Fruit fly (Drosophila melanogaster) whole organism, embryonic: ENCODE measurements around the gene LIMK1.

Experiments used
- Antp ChIP-seq: fragments of 200-800 bp; sonication (Bioruptor generic); optimal IDR thresholded peaks from 3 replicates; lab custom pipeline; 2016; ENCODE audit warnings: missing biosample characterization, missing genetic modification characterization
- Atf6 ChIP-seq: fragments of 200-800 bp; sonication (Bioruptor generic); IDR thresholded peaks from 2 replicates; pipeline ENCODE4 v1.3.6; 2022; ENCODE audit warnings: missing biosample characterization, missing genetic modification characterization
- CG10366 ChIP-seq: fragments of 200-800 bp; sonication (Bioruptor generic); IDR thresholded peaks from 2 replicates; pipeline ENCODE4 v1.3.6; 2022; ENCODE audit warnings: missing biosample characterization, missing genetic modification characterization
- CG10431 ChIP-seq: fragments of 200-800 bp; sonication (Bioruptor generic); optimal IDR thresholded peaks from 3 replicates; lab custom pipeline; 2018; ENCODE audit warnings: missing biosample characterization, mild to moderate bottlenecking, missing genetic modification characterization
- CG1233 ChIP-seq: fragments of 200-800 bp; sonication (Bioruptor generic); optimal IDR thresholded peaks from 4 replicates; lab custom pipeline; 2018; ENCODE audit warnings: missing biosample characterization, mild to moderate bottlenecking, missing genetic modification characterization
- CG13123 ChIP-seq: fragments of 200-800 bp; sonication (Bioruptor generic); optimal IDR thresholded peaks from 2 replicates; lab custom pipeline; 2016; ENCODE audit warnings: missing biosample characterization, missing genetic modification characterization
- CG14441 ChIP-seq: fragments of 200-800 bp; sonication (Bioruptor generic); IDR thresholded peaks from 2 replicates; pipeline ENCODE4 v1.3.6; 2022; ENCODE audit warnings: missing biosample characterization, missing genetic modification characterization
- CG14965 ChIP-seq: fragments of 200-800 bp; sonication (Bioruptor generic); optimal IDR thresholded peaks from 2 replicates; lab custom pipeline; 2016; ENCODE audit warnings: missing biosample characterization, missing genetic modification characterization, borderline replicate concordance
- CG1602 ChIP-seq: fragments of 200-800 bp; sonication (Bioruptor generic); optimal IDR thresholded peaks from 3 replicates; lab custom pipeline; 2016; ENCODE audit warnings: missing biosample characterization, missing genetic modification characterization
- CG17328 ChIP-seq: fragments of 200-800 bp; sonication (Bioruptor generic); IDR thresholded peaks from 2 replicates; pipeline ENCODE4 v1.3.6; 2022; ENCODE audit warnings: missing biosample characterization, missing genetic modification characterization
- CG17568 ChIP-seq: fragments of 200-800 bp; sonication (Bioruptor generic); optimal IDR thresholded peaks from 2 replicates; lab custom pipeline; 2018; ENCODE audit warnings: missing biosample characterization, mild to moderate bottlenecking, missing genetic modification characterization, moderate library complexity
- CG3065 ChIP-seq: fragments of 200-800 bp; sonication (Bioruptor generic); optimal IDR thresholded peaks from 2 replicates; lab custom pipeline; 2016; ENCODE audit warnings: missing biosample characterization, missing genetic modification characterization
- CG31441 ChIP-seq: fragments of 200-800 bp; sonication (Bioruptor generic); IDR thresholded peaks from 2 replicates; pipeline ENCODE4 v1.3.6; 2022; ENCODE audit warnings: missing biosample characterization, missing genetic modification characterization
- CG3407 ChIP-seq: fragments of 200-800 bp; sonication (Bioruptor generic); optimal IDR thresholded peaks from 2 replicates; lab custom pipeline; 2018; ENCODE audit warnings: missing biosample characterization, mild to moderate bottlenecking, missing genetic modification characterization
- CG4424 ChIP-seq: fragments of 200-800 bp; sonication (Bioruptor generic); optimal IDR thresholded peaks from 3 replicates; lab custom pipeline; 2016; ENCODE audit warnings: missing biosample characterization, missing genetic modification characterization
- CG4730 ChIP-seq: fragments of 200-800 bp; sonication (Bioruptor generic); IDR thresholded peaks from 2 replicates; pipeline ENCODE4 v1.3.6; 2022; ENCODE audit warnings: missing biosample characterization, missing genetic modification characterization
- CG5245 ChIP-seq: fragments of 200-800 bp; sonication (Bioruptor generic); optimal IDR thresholded peaks from 3 replicates; lab custom pipeline; 2016; ENCODE audit warnings: missing biosample characterization, missing genetic modification characterization
- CG7745 ChIP-seq: fragments of 200-800 bp; sonication (Bioruptor generic); optimal IDR thresholded peaks from 2 replicates; lab custom pipeline; 2018; ENCODE audit warnings: missing biosample characterization, mild to moderate bottlenecking, missing genetic modification characterization, moderate library complexity
- CG7839 ChIP-seq: fragments of 200-800 bp; sonication (Bioruptor generic); optimal IDR thresholded peaks from 3 replicates; lab custom pipeline; 2018; ENCODE audit warnings: missing biosample characterization, mild to moderate bottlenecking, missing genetic modification characterization, moderate library complexity
- CG9876 ChIP-seq: fragments of 200-800 bp; sonication (Bioruptor generic); optimal IDR thresholded peaks from 2 replicates; lab custom pipeline; 2016; ENCODE audit warnings: missing biosample characterization, missing genetic modification characterization
- CG9932 ChIP-seq: fragments of 200-800 bp; sonication (Bioruptor generic); IDR thresholded peaks from 2 replicates; pipeline ENCODE4 v1.3.6; 2022; ENCODE audit warnings: missing biosample characterization, missing genetic modification characterization
- Camta ChIP-seq: fragments of 200-800 bp; sonication (Bioruptor generic); optimal IDR thresholded peaks from 2 replicates; lab custom pipeline; 2016; ENCODE audit warnings: missing biosample characterization, missing genetic modification characterization
- CrebB ChIP-seq: fragments of 200-800 bp; sonication (Bioruptor generic); optimal IDR thresholded peaks from 3 replicates; lab custom pipeline; 2018; ENCODE audit warnings: missing biosample characterization, mild to moderate bottlenecking, missing genetic modification characterization
- Dip2 ChIP-seq: fragments of 200-800 bp; sonication (Bioruptor generic); IDR thresholded peaks from 2 replicates; pipeline ENCODE4 v1.3.6; 2022; ENCODE audit warnings: missing biosample characterization, missing genetic modification characterization
- Dll ChIP-seq: fragments of 200-800 bp; sonication (Bioruptor generic); IDR thresholded peaks from 4 replicates; pipeline ENCODE4 v1.3.6; 2022; ENCODE audit warnings: missing biosample characterization, missing genetic modification characterization; ENCODE audit not compliant: partially characterized antibody
- Fer1 ChIP-seq: fragments of 200-800 bp; sonication (Bioruptor generic); optimal IDR thresholded peaks from 2 replicates; lab custom pipeline; 2017; ENCODE audit warnings: missing biosample characterization, mild to moderate bottlenecking, missing genetic modification characterization
- Mrtf ChIP-seq: fragments of 200-800 bp; sonication (Bioruptor generic); IDR thresholded peaks from 3 replicates; pipeline ENCODE4 v1.3.6; 2022; ENCODE audit warnings: missing biosample characterization, missing genetic modification characterization
- NfI ChIP-seq: fragments of 200-800 bp; sonication (Bioruptor generic); optimal IDR thresholded peaks from 3 replicates; lab custom pipeline; 2018; ENCODE audit warnings: missing biosample characterization, mild to moderate bottlenecking, missing genetic modification characterization, moderate library complexity
- Pdp1 ChIP-seq, 2 experiments: fragments of 200-800 bp; sonication (Bioruptor generic); optimal IDR thresholded peaks; 3 replicates each; lab custom pipeline; 2016; ENCODE audit warnings: missing biosample characterization in 2 of 2, missing genetic modification characterization in 2 of 2, mild to moderate bottlenecking in 1 of 2, moderate library complexity in 1 of 2
- Ravus ChIP-seq: fragments of 200-800 bp; sonication (Bioruptor generic); IDR thresholded peaks from 2 replicates; pipeline ENCODE4 v1.3.6; 2022; ENCODE audit warnings: missing biosample characterization, missing genetic modification characterization
- Sox100B ChIP-seq: fragments of 200-800 bp; sonication (Bioruptor generic); optimal IDR thresholded peaks from 3 replicates; lab custom pipeline; 2018; ENCODE audit warnings: missing biosample characterization, mild to moderate bottlenecking, missing genetic modification characterization
- Stat92E ChIP-seq, 3 experiments: fragments of >200 bp in 2 of 3; fragments of 200-800 bp in 1 of 3; sonication (Bioruptor generic) in 1 of 3; optimal IDR thresholded peaks; 2 replicates each; lab custom pipeline; 2017 to 2019; ENCODE audit warnings: missing biosample characterization in 3 of 3, missing genetic modification characterization in 3 of 3, mild to moderate bottlenecking in 1 of 3, moderate library complexity in 1 of 3
- TFAM ChIP-seq: fragments of 200-800 bp; sonication (Bioruptor generic); optimal IDR thresholded peaks from 2 replicates; lab custom pipeline; 2017; ENCODE audit warnings: missing biosample characterization, missing genetic modification characterization, inconsistent platforms
- Xbp1 ChIP-seq: fragments of 200-800 bp; sonication (Bioruptor generic); optimal IDR thresholded peaks from 3 replicates; lab custom pipeline; 2016; ENCODE audit warnings: missing biosample characterization, mild to moderate bottlenecking, missing genetic modification characterization
- cg ChIP-seq: fragments of 200-800 bp; sonication (Bioruptor generic); optimal IDR thresholded peaks from 3 replicates; lab custom pipeline; 2019; ENCODE audit warnings: missing biosample characterization, mild to moderate bottlenecking, missing genetic modification characterization, moderate library complexity
- grn ChIP-seq: fragments of 200-800 bp; sonication (Bioruptor generic); optimal IDR thresholded peaks from 3 replicates; lab custom pipeline; 2017; ENCODE audit warnings: missing biosample characterization, missing genetic modification characterization
- hkb ChIP-seq, 2 experiments: fragments of 200-800 bp in 1 of 2; fragments of >200 bp in 1 of 2; sonication (Bioruptor generic) in 1 of 2; IDR thresholded peaks in 1 of 2; optimal IDR thresholded peaks in 1 of 2; 2 replicates each; pipeline versions ENCODE4 v1.3.6 to Lab custom; 2017 to 2022; ENCODE audit warnings: missing biosample characterization in 1 of 2, missing genetic modification characterization in 1 of 2
- hth ChIP-seq: fragments of >200 bp; optimal IDR thresholded peaks from 2 replicates; lab custom pipeline; 2017; ENCODE audit warnings: inconsistent platforms
- nerfin-2 ChIP-seq: fragments of 200-800 bp; sonication (Bioruptor generic); IDR thresholded peaks from 2 replicates; pipeline ENCODE4 v1.3.6; 2022; ENCODE audit warnings: missing biosample characterization, missing genetic modification characterization; ENCODE audit not compliant: partially characterized antibody
- nom ChIP-seq: fragments of 200-800 bp; sonication (Bioruptor generic); optimal IDR thresholded peaks from 2 replicates; lab custom pipeline; 2017; ENCODE audit warnings: missing biosample characterization, missing genetic modification characterization, mild to moderate bottlenecking, moderate library complexity, missing genetic modification reagents
- odd ChIP-seq: fragments of 200-800 bp; sonication (Bioruptor generic); optimal IDR thresholded peaks from 2 replicates; lab custom pipeline; 2017; ENCODE audit warnings: missing biosample characterization, mild to moderate bottlenecking, missing genetic modification characterization
- sc ChIP-seq, 3 experiments: fragments of >200 bp in 2 of 3; fragments of 200-800 bp in 1 of 3; sonication (Bioruptor generic) in 1 of 3; optimal IDR thresholded peaks; 2 replicates in 2 of 3; 3 replicates in 1 of 3; lab custom pipeline; 2017; ENCODE audit warnings: mild to moderate bottlenecking in 1 of 3, missing biosample characterization in 1 of 3, missing genetic modification characterization in 1 of 3, missing genetic modification reagents in 1 of 3
- so ChIP-seq: fragments of 200-800 bp; sonication (Bioruptor generic); IDR thresholded peaks from 3 replicates; pipeline ENCODE4 v1.3.6; 2022; ENCODE audit warnings: missing biosample characterization, missing genetic modification characterization
- tap ChIP-seq: fragments of 200-800 bp; optimal IDR thresholded peaks from 3 replicates; lab custom pipeline; 2019; ENCODE audit warnings: missing biosample characterization, mild to moderate bottlenecking, missing genetic modification characterization, moderate library complexity
- tna ChIP-seq: fragments of 200-800 bp; sonication (Bioruptor generic); IDR thresholded peaks from 2 replicates; pipeline ENCODE4 v1.3.6; 2022; ENCODE audit warnings: missing biosample characterization, missing genetic modification characterization; ENCODE audit not compliant: partially characterized antibody
- twi ChIP-seq: fragments of 200-800 bp; optimal IDR thresholded peaks from 2 replicates; lab custom pipeline; 2019; ENCODE audit warnings: missing biosample characterization, mild to moderate bottlenecking, missing genetic modification characterization, moderate library complexity
- tx ChIP-seq: fragments of 200-800 bp; sonication (Bioruptor generic); optimal IDR thresholded peaks from 2 replicates; lab custom pipeline; 2016; ENCODE audit warnings: missing biosample characterization, missing genetic modification characterization

LIMK1 gene

dm6 chrX:12582984-12583869 lies 8.8 kb downstream of the LIMK1 start, which contains the start of gene Pits:
Gene Pits, minus strand, starts transcription at chrX:12583193.
- TF ChIP-seq tna (GFP tag; lab: Robert Waterston, UW) (peak; percentile 66; the same call in 1 of the 2 replicates), Stat92E (GFP tag; optimal IDR thresholded peaks at IDR 0.05; lab: Kevin White, UChicago) (peak in 1 of 3 experiments; percentile 87), CG5245 (GFP tag; lab: Kevin White, UChicago) (no peak), CG7839 (tag; lab: Kevin White, UChicago) (peak; percentile 47), CG4424 (GFP tag; lab: Kevin White, UChicago) (peak; percentile 24), CrebB (tag; lab: Kevin White, UChicago) (peak; percentile 82), CG13123 (no peak), CG14441 (GFP tag; lab: Robert Waterston, UW) (peak; percentile 55), CG1233 (GFP tag; lab: Kevin White, UChicago) (peak; percentile 24), CG10431 (peak; percentile 97), nom (peak; percentile 81), Camta (peak; percentile 12), nerfin-2 (GFP tag; lab: Robert Waterston, UW) (no peak), CG3065 (no peak), tap (no peak), CG4730 (GFP tag; lab: Robert Waterston, UW) (0 out of 2 replicates have a peak, but pooled peaks have one; percentile 4), NfI (no peak), CG10366 (GFP tag; lab: Robert Waterston, UW) (no peak), Xbp1 (GFP tag; lab: Kevin White, UChicago) (peak; percentile 47), sc (optimal IDR thresholded peaks at IDR 0.05; lab: Kevin White, UChicago) (no peak), sc (GFP tag; optimal IDR thresholded peaks at IDR 0.05; lab: Kevin White, UChicago) (no peak), CG31441 (GFP tag; lab: Robert Waterston, UW) (0 out of 2 replicates have a peak, but pooled peaks have one; percentile 7), cg (peak; percentile 97), CG17568 (GFP tag; lab: Kevin White, UChicago) (peak; percentile 1), CG17328 (no peak), CG1602 (peak; percentile 45), Dip2 (GFP tag; lab: Robert Waterston, UW) (no peak), Atf6 (GFP tag; lab: Robert Waterston, UW) (peak; percentile 10; the same call in 1 of the 2 replicates), Sox100B (GFP tag; lab: Kevin White, UChicago) (peak; percentile 33), CG3407 (no peak), CG14965 (no peak), Antp (GFP tag; lab: Kevin White, UChicago) (peak; percentile 52), grn (GFP tag; lab: Kevin White, UChicago) (peak; percentile 53), twi (tag; lab: Kevin White, UChicago) (peak; percentile 5), hth (lab: Kevin White, UChicago) (no peak), Mrtf (GFP tag; lab: Robert Waterston, UW) (no peak), Pdp1 (GFP tag; optimal IDR thresholded peaks at IDR 0.05; lab: Kevin White, UChicago) (peak; percentile 26 to 70), tx (GFP tag; lab: Kevin White, UChicago) (peak; percentile 26), TFAM (GFP tag; lab: Kevin White, UChicago) (no peak), CG9876 (GFP tag; lab: Kevin White, UChicago) (no peak), Ravus (no peak), Fer1 (GFP tag; lab: Kevin White, UChicago) (peak; percentile 63), Dll (GFP tag; lab: Robert Waterston, UW) (no peak), CG7745 (no peak), CG9932 (GFP tag; lab: Robert Waterston, UW) (peak; percentile 45), odd (peak; percentile 30), so (GFP tag; lab: Robert Waterston, UW) (no peak), hkb (optimal IDR thresholded peaks at IDR 0.05; lab: Kevin White, UChicago) (no peak), hkb (GFP tag; IDR thresholded peaks at IDR 0.05; lab: Robert Waterston, UW) (peak; percentile 46)
